Fruit fly (Drosophila melanogaster) whole organism, pupa: ENCODE results near the gene CG15203.

Source experiments
- CG10348 ChIP-seq: fragments of 200-800 bp; sonication (Bioruptor generic); IDR thresholded peaks from 2 replicates; pipeline ENCODE4 v1.3.6; 2022; ENCODE audit warnings: missing biosample characterization, missing genetic modification characterization
- CG13204 ChIP-seq: fragments of 200-800 bp; sonication (Bioruptor generic); optimal IDR thresholded peaks from 2 replicates; lab custom pipeline; 2018; ENCODE audit warnings: missing biosample characterization, mild to moderate bottlenecking, missing genetic modification characterization, moderate library complexity
- CG14655 ChIP-seq: fragments of 200-800 bp; sonication (Bioruptor generic); optimal IDR thresholded peaks from 3 replicates; lab custom pipeline; 2017; ENCODE audit warnings: mild to moderate bottlenecking, missing biosample characterization, missing genetic modification reagents, missing genetic modification characterization
- CG8159 ChIP-seq: fragments of 200-800 bp; sonication (Bioruptor generic); optimal IDR thresholded peaks from 3 replicates; lab custom pipeline; 2018; ENCODE audit warnings: missing biosample characterization, mild to moderate bottlenecking, missing genetic modification characterization, moderate library complexity
- D1 ChIP-seq: fragments of 200-800 bp; sonication (Bioruptor generic); optimal IDR thresholded peaks from 2 replicates; lab custom pipeline; 2018; ENCODE audit warnings: missing biosample characterization, mild to moderate bottlenecking, missing genetic modification characterization, moderate library complexity
- EcR ChIP-seq: fragments of 200-800 bp; sonication (Bioruptor generic); optimal IDR thresholded peaks from 3 replicates; lab custom pipeline; 2019; ENCODE audit warnings: missing biosample characterization, missing genetic modification characterization, mild to moderate bottlenecking, moderate library complexity, missing genetic modification reagents
- Ets98B ChIP-seq: fragments of 200-800 bp; sonication (Bioruptor generic); IDR thresholded peaks from 2 replicates; pipeline ENCODE4 v1.3.6; 2022; ENCODE audit warnings: missing biosample characterization, missing genetic modification characterization
- Pif1A ChIP-seq: fragments of 200-800 bp; sonication (Bioruptor generic); optimal IDR thresholded peaks from 3 replicates; lab custom pipeline; 2016; ENCODE audit warnings: missing biosample characterization, missing genetic modification characterization
- Pif1B ChIP-seq: fragments of 200-800 bp; sonication (Bioruptor generic); optimal IDR thresholded peaks from 3 replicates; lab custom pipeline; 2016; ENCODE audit warnings: missing biosample characterization, missing genetic modification characterization
- fd96Ca ChIP-seq: fragments of 200-800 bp; sonication (Bioruptor generic); IDR thresholded peaks from 3 replicates; pipeline ENCODE4 v1.3.6; 2022; ENCODE audit warnings: missing biosample characterization, missing genetic modification characterization
- gl ChIP-seq: fragments of 200-800 bp; sonication (Bioruptor generic); optimal IDR thresholded peaks from 2 replicates; lab custom pipeline; 2018; ENCODE audit warnings: missing biosample characterization, mild to moderate bottlenecking, missing genetic modification characterization
- rn ChIP-seq: fragments of 200-800 bp; sonication (Bioruptor generic); IDR thresholded peaks from 2 replicates; pipeline ENCODE4 v1.3.6; 2022; ENCODE audit warnings: missing biosample characterization, missing genetic modification characterization

DNA sequence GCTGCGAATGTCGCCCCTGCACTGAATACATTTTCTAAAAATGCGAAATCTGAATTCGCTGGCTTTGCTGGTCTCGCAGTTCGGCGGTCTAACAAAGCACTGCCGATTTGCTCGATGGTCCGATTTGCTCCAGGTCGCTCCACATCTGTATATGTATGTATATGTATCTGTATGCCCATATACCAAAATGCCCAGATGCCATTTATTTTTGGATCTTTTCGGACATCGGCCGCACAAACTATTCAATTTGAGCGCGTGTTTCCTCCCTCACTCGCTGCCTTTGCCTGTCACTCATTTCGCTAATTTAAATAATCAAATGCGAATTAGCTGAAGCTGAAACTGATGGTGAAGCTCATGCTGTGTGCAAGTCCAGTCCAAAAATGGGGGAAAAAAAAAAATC is 3.3 kb upstream of the CG15203 start, which contains the start of gene CG1537:
- TF ChIP-seq CG14655, result no peak
- TF ChIP-seq gl (tag; lab: Kevin White, UChicago), result no peak
- no peak for TF ChIP-seq EcR (GFP tag; lab: Kevin White, UChicago)
- TF ChIP-seq D1, result no peak
- TF ChIP-seq Ets98B (GFP tag; lab: Robert Waterston, UW), result no peak
- no peak for TF ChIP-seq CG8159 (tag; lab: Kevin White, UChicago)
- no peak for TF ChIP-seq fd96Ca
- TF ChIP-seq CG13204 (GFP tag; lab: Kevin White, UChicago), result no peak
- TF ChIP-seq Pif1A (GFP tag; lab: Kevin White, UChicago), result no peak
- no peak for TF ChIP-seq CG10348 (GFP tag; lab: Robert Waterston, UW)
- TF ChIP-seq Pif1B, result no peak
- no peak for TF ChIP-seq rn (GFP tag; lab: Robert Waterston, UW)
